Fruit fly (Drosophila melanogaster) ovary, adult (tissue): Measurements from ENCODE around the gene ClpX.

Source experiments
- CG17801 ChIP-seq: fragments of 200-800 bp; optimal IDR thresholded peaks from 2 replicates; lab custom pipeline; 2019; ENCODE audit warnings: missing biosample characterization, mild to moderate bottlenecking, missing genetic modification characterization, moderate library complexity; ENCODE audit not compliant: partially characterized antibody

Gene ClpX

dm6 chr3R:19877427-19878076 lies 25.9 kb downstream of the ClpX start, which contains the start of the genes CG17186 and Arc42:
CG17186 (minus strand) TSS chr3R:19877514.
Arc42 (plus strand) TSS chr3R:19877737.
- TF ChIP-seq CG17801 (GFP tag; lab: Kevin White, UChicago), result peak; percentile 33

dm6 chr3R:19875118-19875887 lies 28.2 kb downstream of the ClpX start, which contains the start of gene Mrp5:
Mrp5 (minus strand) TSS chr3R:19875678.
- no peak for TF ChIP-seq CG17801 (GFP tag; lab: Kevin White, UChicago)

- TF ChIP-seq CG17801 (GFP tag; lab: Kevin White, UChicago), result no peak
These were observed 30.3 kb downstream of the ClpX start for dm6 chr3R:19873102-19873737.

dm6 chr3R:19863979-19864775 lies 39.3 kb downstream of the ClpX start, which contains the start of the genes CG4572 and CG4686:
CG4572 (minus strand) TSS chr3R:19864393.
CG4686 (plus strand) TSS chr3R:19864496.
- peak; percentile 85 for TF ChIP-seq CG17801 (GFP tag; lab: Kevin White, UChicago)

dm6 chr3R:19860996-19861719 lies 42.3 kb downstream of the ClpX start, which contains the start of the genes Ire1 and Mrm2:
Ire1 (minus strand) TSS chr3R:19861291.
Mrm2 (plus strand) TSS chr3R:19861610.
- TF ChIP-seq CG17801 (GFP tag; lab: Kevin White, UChicago), result peak; percentile 35

dm6 chr3R:19859370-19860033 lies 44.0 kb downstream of the ClpX start:
- TF ChIP-seq CG17801 (GFP tag; lab: Kevin White, UChicago), result no peak

dm6 chr3R:19858944-19859343 lies 44.5 kb downstream of the ClpX start:
- no peak for TF ChIP-seq CG17801 (GFP tag; lab: Kevin White, UChicago)

dm6 chr3R:19858017-19858659 lies 45.4 kb downstream of the ClpX start:
- TF ChIP-seq CG17801 (GFP tag; lab: Kevin White, UChicago), result peak; percentile 3

dm6 chr3R:19847591-19848256 lies 55.8 kb downstream of the ClpX start:
- no peak for TF ChIP-seq CG17801 (GFP tag; lab: Kevin White, UChicago)
